Fruit fly (Drosophila melanogaster): ENCODE results near the gene MetRS-m.

The MetRS-m gene

dm6 chr3R:14288669-14289383 is 29.0 kb upstream of the MetRS-m start, which contains the start of gene red (continued):
- TF ChIP-seq Atf-2 (GFP tag; optimal IDR thresholded peaks at IDR 0.05) (peak; percentile 14), lmd (GFP tag; IDR thresholded peaks at IDR 0.05) (peak; percentile 76), HLH4C (GFP tag; IDR thresholded peaks at IDR 0.05; ENCODE audit: partially characterized antibody) (0 out of 3 replicates have a peak, but pooled peaks have one; percentile 22), Lhr (GFP tag; optimal IDR thresholded peaks at IDR 0.05) (no peak), ewg (GFP tag; optimal IDR thresholded peaks at IDR 0.05) (peak; percentile 47), kni (GFP tag; optimal IDR thresholded peaks at IDR 0.05) (peak; percentile 50), B-H1 (GFP tag; IDR thresholded peaks at IDR 0.05) (peak; percentile 30; the same call in 1 of the 3 replicates), CG3838 (GFP tag; optimal IDR thresholded peaks at IDR 0.05) (no peak), trem (tag; optimal IDR thresholded peaks at IDR 0.05) (peak; percentile 53), Hr78 (GFP tag; optimal IDR thresholded peaks at IDR 0.05) (peak in 1 of 2 experiments; percentile 3), chm (GFP tag; IDR thresholded peaks at IDR 0.05) (peak; percentile 19; the same call in 1 of the 2 replicates), CG8281 (tag; optimal IDR thresholded peaks at IDR 0.05) (peak; percentile 16), Mes4 (GFP tag; optimal IDR thresholded peaks at IDR 0.05) (no peak), jigr1 (GFP tag; IDR thresholded peaks at IDR 0.05) (no peak), Blimp-1 (GFP tag; optimal IDR thresholded peaks at IDR 0.05) (peak; percentile 72), GATAe (GFP tag; conservative IDR thresholded peaks at IDR 0.05) (peak; percentile 52), Camta (GFP tag; optimal IDR thresholded peaks at IDR 0.05) (peak; percentile 36), p53 (GFP tag; optimal IDR thresholded peaks at IDR 0.05) (no peak), Dp (GFP tag; optimal IDR thresholded peaks at IDR 0.05) (no peak), Hsf (GFP tag; optimal IDR thresholded peaks at IDR 0.05) (peak; percentile 62), Ets97D (GFP tag; optimal IDR thresholded peaks at IDR 0.05) (peak; percentile 0), ci (GFP tag; IDR thresholded peaks at IDR 0.05) (peak; percentile 64; the same call in 2 of the 3 replicates), fd3F (GFP tag; optimal IDR thresholded peaks at IDR 0.05) (peak; percentile 62), dmrt99B (tag; optimal IDR thresholded peaks at IDR 0.05) (peak; percentile 81), Fer1 (GFP tag; optimal IDR thresholded peaks at IDR 0.05) (peak; percentile 85), CG33213 (GFP tag; optimal IDR thresholded peaks at IDR 0.05) (no peak), dpn (GFP tag; optimal IDR thresholded peaks at IDR 0.05) (peak; percentile 49 to 66), CG1233 (GFP tag; optimal IDR thresholded peaks at IDR 0.05) (peak; percentile 66), disco-r (GFP tag; optimal IDR thresholded peaks at IDR 0.05) (peak; percentile 14), NfI (GFP tag; optimal IDR thresholded peaks at IDR 0.05) (peak; percentile 78), nau (GFP tag; optimal IDR thresholded peaks at IDR 0.05) (peak; percentile 43), CG10366 (GFP tag; IDR thresholded peaks at IDR 0.05) (peak; percentile 66), Sry-δ (GFP tag; optimal IDR thresholded peaks at IDR 0.05) (no peak), Hr51 (GFP tag; optimal IDR thresholded peaks at IDR 0.05) (peak; percentile 47 to 84), CG12071 (GFP tag; optimal IDR thresholded peaks at IDR 0.05) (peak; percentile 65), NFAT (GFP tag; IDR thresholded peaks at IDR 0.05) (peak; percentile 54), CG12769 (tag; optimal IDR thresholded peaks at IDR 0.05) (peak; percentile 88), ind (GFP tag; optimal IDR thresholded peaks at IDR 0.05) (peak; percentile 69), CG43689 (GFP tag; IDR thresholded peaks at IDR 0.05) (peak; percentile 11; the same call in 1 of the 2 replicates), CG14050 (GFP tag; IDR thresholded peaks at IDR 0.05) (peak; percentile 39; the same call in 2 of the 3 replicates), CG3163 (GFP tag; optimal IDR thresholded peaks at IDR 0.05) (peak; percentile 87), CG9876 (GFP tag; optimal IDR thresholded peaks at IDR 0.05) (peak; percentile 17), phol (tag; optimal IDR thresholded peaks at IDR 0.05) (peak; percentile 67), CG10959 (GFP tag; IDR thresholded peaks at IDR 0.05) (no peak), CG12942 (GFP tag; optimal IDR thresholded peaks at IDR 0.05) (peak; percentile 48), nmo (GFP tag; optimal IDR thresholded peaks at IDR 0.05) (peak; percentile 70), run (tag; optimal IDR thresholded peaks at IDR 0.05) (peak; percentile 32), Dad (GFP tag; optimal IDR thresholded peaks at IDR 0.05) (peak; percentile 28), tap (tag; optimal IDR thresholded peaks at IDR 0.05) (peak; percentile 76)

Measured in whole organism, embryonic.